Worm (Caenorhabditis elegans) whole organism, late embryonic: ENCODE data around the gene K10D11.5.

Experiments used
- C08G9.2 ChIP-seq: sonication (generic microtip); optimal IDR thresholded peaks from 2 replicates; lab custom pipeline; 2016; ENCODE audit warnings: mild to moderate bottlenecking, missing genetic modification characterization, moderate library complexity, missing compliant biosample characterization
- C38D4.7 ChIP-seq: fragments of 200-800 bp; sonication (Bioruptor generic); optimal IDR thresholded peaks from 2 replicates; lab custom pipeline; 2018; ENCODE audit warnings: mild to moderate bottlenecking, missing genetic modification characterization, moderate library complexity, missing compliant biosample characterization
- F13H6.1 ChIP-seq: sonication (generic microtip); optimal IDR thresholded peaks from 2 replicates; lab custom pipeline; 2016; ENCODE audit warnings: missing genetic modification characterization, missing compliant biosample characterization
- K02D7.2 ChIP-seq: sonication (generic microtip); optimal IDR thresholded peaks from 2 replicates; lab custom pipeline; 2017; ENCODE audit warnings: mild to moderate bottlenecking, missing genetic modification characterization, missing compliant biosample characterization
- K09A11.1 ChIP-seq: sonication (generic microtip); optimal IDR thresholded peaks from 2 replicates; lab custom pipeline; 2017; ENCODE audit warnings: antibody characterized with exemption, mild to moderate bottlenecking, missing genetic modification characterization, missing compliant biosample characterization; ENCODE audit not compliant: insufficient read depth
- Y22D7AL.16 ChIP-seq: sonication (generic microtip); optimal IDR thresholded peaks from 2 replicates; lab custom pipeline; 2016; ENCODE audit warnings: missing genetic modification characterization, missing compliant biosample characterization
- ahr-1 ChIP-seq: sonication (generic microtip); optimal IDR thresholded peaks from 2 replicates; lab custom pipeline; 2016; ENCODE audit warnings: missing genetic modification characterization, missing compliant biosample characterization
- ama-1 ChIP-seq: fragments of 150-350 bp; optimal IDR thresholded peaks from 2 replicates; lab custom pipeline; 2014
- ceh-18 ChIP-seq: sonication (generic microtip); optimal IDR thresholded peaks from 2 replicates; lab custom pipeline; 2016; ENCODE audit warnings: missing genetic modification characterization, missing compliant biosample characterization
- ceh-19 ChIP-seq: fragments of 200-800 bp; sonication (Bioruptor generic); optimal IDR thresholded peaks from 2 replicates; lab custom pipeline; 2018; ENCODE audit warnings: mild to moderate bottlenecking, missing genetic modification characterization, missing compliant biosample characterization
- ceh-22 ChIP-seq: sonication (generic microtip); optimal IDR thresholded peaks from 2 replicates; lab custom pipeline; 2017; ENCODE audit warnings: missing biosample characterization, missing genetic modification characterization
- ceh-30 ChIP-seq: fragments of 150-350 bp; optimal IDR thresholded peaks from 2 replicates; lab custom pipeline; 2014; ENCODE audit warnings: missing biosample characterization, missing genetic modification characterization
- ceh-31 ChIP-seq: sonication (generic microtip); optimal IDR thresholded peaks from 2 replicates; lab custom pipeline; 2016; ENCODE audit warnings: missing genetic modification characterization, missing compliant biosample characterization
- ceh-34 ChIP-seq: sonication (generic microtip); optimal IDR thresholded peaks from 2 replicates; lab custom pipeline; 2016; ENCODE audit warnings: mild to moderate bottlenecking, missing genetic modification characterization, missing compliant biosample characterization
- ceh-45 ChIP-seq: fragments of 200-800 bp; sonication (Bioruptor generic); IDR thresholded peaks from 2 replicates; pipeline ENCODE4 v1.3.6; 2022; ENCODE audit warnings: missing genetic modification reagents, missing genetic modification characterization, missing compliant biosample characterization
- ceh-48 ChIP-seq: sonication (generic microtip); optimal IDR thresholded peaks from 2 replicates; lab custom pipeline; 2016; ENCODE audit warnings: missing genetic modification characterization, inconsistent platforms, missing compliant biosample characterization
- che-1 ChIP-seq: sonication (generic microtip); optimal IDR thresholded peaks from 2 replicates; lab custom pipeline; 2016; ENCODE audit warnings: mild to moderate bottlenecking, missing genetic modification characterization, missing compliant biosample characterization
- dmd-4 ChIP-seq: sonication (generic microtip); optimal IDR thresholded peaks from 2 replicates; lab custom pipeline; 2016; ENCODE audit warnings: borderline replicate concordance, missing genetic modification characterization, missing compliant biosample characterization
- elt-2 ChIP-seq: sonication (generic microtip); optimal IDR thresholded peaks from 2 replicates; lab custom pipeline; 2016; ENCODE audit warnings: missing genetic modification reagents, missing genetic modification characterization, missing compliant biosample characterization
- elt-4 ChIP-seq: sonication (generic microtip); optimal IDR thresholded peaks from 2 replicates; lab custom pipeline; 2016; ENCODE audit warnings: missing genetic modification characterization, missing compliant biosample characterization
- ets-4 ChIP-seq: sonication (generic microtip); optimal IDR thresholded peaks from 2 replicates; lab custom pipeline; 2016; ENCODE audit warnings: missing genetic modification characterization, missing compliant biosample characterization
- eyg-1 ChIP-seq: sonication (generic microtip); optimal IDR thresholded peaks from 2 replicates; lab custom pipeline; 2016; ENCODE audit warnings: missing genotype, missing genetic modification characterization, missing compliant biosample characterization
- fax-1 ChIP-seq: sonication (generic microtip); optimal IDR thresholded peaks from 2 replicates; lab custom pipeline; 2016; ENCODE audit warnings: missing genotype, missing genetic modification characterization, missing compliant biosample characterization
- fkh-10 ChIP-seq: fragments of 150-350 bp; optimal IDR thresholded peaks from 2 replicates; lab custom pipeline; 2014; ENCODE audit warnings: missing biosample characterization, missing genetic modification reagents, missing genetic modification characterization
- fkh-6 ChIP-seq: sonication (generic microtip); optimal IDR thresholded peaks from 2 replicates; lab custom pipeline; 2016; ENCODE audit warnings: missing genetic modification characterization, missing compliant biosample characterization
- gmeb-2 ChIP-seq: sonication (generic microtip); optimal IDR thresholded peaks from 2 replicates; lab custom pipeline; 2016; ENCODE audit warnings: missing genetic modification characterization, inconsistent platforms, missing compliant biosample characterization
- hlh-15 ChIP-seq: sonication (generic microtip); optimal IDR thresholded peaks from 2 replicates; lab custom pipeline; 2016; ENCODE audit warnings: missing genetic modification characterization, missing compliant biosample characterization
- hlh-30 ChIP-seq: sonication (generic microtip); optimal IDR thresholded peaks from 2 replicates; lab custom pipeline; 2017; ENCODE audit warnings: antibody characterized with exemption, missing genetic modification characterization, missing compliant biosample characterization; ENCODE audit not compliant: insufficient read depth
- hlh-8 ChIP-seq: sonication (generic microtip); optimal IDR thresholded peaks from 2 replicates; lab custom pipeline; 2016; ENCODE audit warnings: missing genotype, missing genetic modification characterization, missing compliant biosample characterization
- lim-6 ChIP-seq: sonication (generic microtip); optimal IDR thresholded peaks from 2 replicates; lab custom pipeline; 2016; ENCODE audit warnings: missing genetic modification characterization, missing compliant biosample characterization
- lin-11 ChIP-seq: fragments of 200-800 bp; sonication (Bioruptor generic); optimal IDR thresholded peaks from 2 replicates; lab custom pipeline; 2018; ENCODE audit warnings: mild to moderate bottlenecking, missing genetic modification characterization, missing compliant biosample characterization
- madf-2 ChIP-seq: sonication (generic microtip); optimal IDR thresholded peaks from 2 replicates; lab custom pipeline; 2017; ENCODE audit warnings: missing genetic modification characterization, missing compliant biosample characterization
- mec-3 ChIP-seq: sonication (generic microtip); optimal IDR thresholded peaks from 2 replicates; lab custom pipeline; 2016; ENCODE audit warnings: borderline replicate concordance, missing genetic modification characterization, missing compliant biosample characterization
- nfya-1 ChIP-seq: sonication (generic microtip); optimal IDR thresholded peaks from 2 replicates; lab custom pipeline; 2017; ENCODE audit warnings: missing genetic modification characterization, mild to moderate bottlenecking, missing compliant biosample characterization, antibody characterized with exemption, moderate library complexity
- nhr-11 ChIP-seq: fragments of 150-350 bp; optimal IDR thresholded peaks from 2 replicates; lab custom pipeline; 2014; ENCODE audit warnings: missing biosample characterization, missing genetic modification characterization
- npax-4 ChIP-seq: sonication (generic microtip); optimal IDR thresholded peaks from 2 replicates; lab custom pipeline; 2016; ENCODE audit warnings: missing genetic modification characterization, missing compliant biosample characterization
- odd-2 ChIP-seq: sonication (generic microtip); optimal IDR thresholded peaks from 2 replicates; lab custom pipeline; 2017; ENCODE audit warnings: antibody characterized with exemption, mild to moderate bottlenecking, missing genetic modification characterization, missing compliant biosample characterization
- pat-9 ChIP-seq: fragments of 200-800 bp; sonication (Bioruptor generic); optimal IDR thresholded peaks from 2 replicates; lab custom pipeline; 2018; ENCODE audit warnings: mild to moderate bottlenecking, missing genetic modification characterization, moderate library complexity, missing compliant biosample characterization
- pax-1 ChIP-seq: fragments of 150-350 bp; optimal IDR thresholded peaks from 2 replicates; lab custom pipeline; 2014; ENCODE audit warnings: missing biosample characterization, missing genetic modification characterization
- pha-2 ChIP-seq: sonication (generic microtip); optimal IDR thresholded peaks from 2 replicates; lab custom pipeline; 2017; ENCODE audit warnings: mild to moderate bottlenecking, missing genetic modification characterization, missing compliant biosample characterization
- pha-4 ChIP-seq: fragments of 150-350 bp; optimal IDR thresholded peaks from 2 replicates; lab custom pipeline; 2018; ENCODE audit warnings: missing biosample characterization, missing genetic modification reagents, missing genetic modification characterization
- pros-1 ChIP-seq: fragments of 150-350 bp; optimal IDR thresholded peaks from 2 replicates; lab custom pipeline; 2014; ENCODE audit warnings: missing biosample characterization, missing genetic modification reagents, missing genetic modification characterization
- rnt-1 ChIP-seq: sonication (generic microtip); optimal IDR thresholded peaks from 2 replicates; lab custom pipeline; 2016; ENCODE audit warnings: missing genetic modification characterization, missing compliant biosample characterization
- sdc-2 ChIP-seq: sonication (generic microtip); optimal IDR thresholded peaks from 2 replicates; lab custom pipeline; 2016; ENCODE audit warnings: missing genotype, missing genetic modification characterization, missing compliant biosample characterization
- sox-2 ChIP-seq: fragments of 200-800 bp; sonication (Bioruptor generic); IDR thresholded peaks from 2 replicates; pipeline ENCODE4 v1.3.6; 2022; ENCODE audit warnings: missing genetic modification reagents, missing genetic modification characterization, missing compliant biosample characterization
- sox-4 ChIP-seq: sonication (generic microtip); optimal IDR thresholded peaks from 2 replicates; lab custom pipeline; 2017; ENCODE audit warnings: mild to moderate bottlenecking, missing genetic modification characterization, inconsistent platforms, missing compliant biosample characterization
- syd-9 ChIP-seq: sonication (generic microtip); optimal IDR thresholded peaks from 2 replicates; lab custom pipeline; 2016; ENCODE audit warnings: mild to moderate bottlenecking, missing genetic modification characterization, moderate library complexity, missing compliant biosample characterization
- tbx-2 ChIP-seq: sonication (generic microtip); optimal IDR thresholded peaks from 2 replicates; lab custom pipeline; 2016; ENCODE audit warnings: missing genetic modification characterization, missing compliant biosample characterization
- ttx-3 ChIP-seq: sonication (generic microtip); optimal IDR thresholded peaks from 2 replicates; lab custom pipeline; 2016; ENCODE audit warnings: missing genetic modification reagents, missing genetic modification characterization, missing compliant biosample characterization
- unc-3 ChIP-seq, 2 experiments: fragments of 200-800 bp in 1 of 2; sonication (Bioruptor generic) in 1 of 2; sonication (generic microtip) in 1 of 2; conservative IDR thresholded peaks in 1 of 2; optimal IDR thresholded peaks in 1 of 2; 2 replicates each; pipeline versions ENCODE4 v1.3.6 to Lab custom; 2016 to 2022; ENCODE audit warnings: missing compliant biosample characterization in 2 of 2, missing genetic modification characterization in 2 of 2, missing genetic modification reagents in 1 of 2
- unc-42 ChIP-seq: sonication (generic microtip); optimal IDR thresholded peaks from 2 replicates; lab custom pipeline; 2016; ENCODE audit warnings: missing genotype, missing genetic modification characterization, missing compliant biosample characterization
- unc-86 ChIP-seq: sonication (generic microtip); optimal IDR thresholded peaks from 2 replicates; lab custom pipeline; 2016; ENCODE audit warnings: missing genetic modification characterization, missing compliant biosample characterization
- zip-5 ChIP-seq: sonication (generic microtip); optimal IDR thresholded peaks from 2 replicates; lab custom pipeline; 2016; ENCODE audit warnings: missing genetic modification characterization, missing compliant biosample characterization

The K10D11.5 gene

DNA sequence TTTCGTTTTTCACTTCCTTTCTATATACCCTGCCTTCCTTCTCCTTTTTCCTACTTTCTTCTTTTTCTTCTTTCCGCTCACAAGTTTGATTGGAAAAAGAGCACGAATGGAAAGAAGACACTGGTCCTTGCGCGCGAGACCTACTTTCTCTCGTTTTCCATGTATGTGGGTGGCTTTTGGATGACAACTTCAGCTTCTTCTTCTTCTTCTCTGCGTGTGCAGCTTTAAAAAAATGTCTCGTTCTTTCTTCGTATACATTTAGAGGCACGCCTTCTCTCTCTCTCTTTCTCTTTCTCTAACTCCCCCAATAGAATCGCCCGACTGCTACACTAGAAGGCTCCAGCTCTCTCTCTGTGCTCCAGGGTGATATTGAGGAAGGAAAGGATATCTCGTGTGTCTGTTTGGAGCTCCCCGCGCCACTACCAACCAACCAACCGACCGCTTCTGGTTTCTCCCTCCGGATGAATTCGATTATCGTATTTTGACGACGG lies 34.3 kb upstream of the K10D11.5 start:
- no peak for TF ChIP-seq unc-3 (GFP tag; conservative IDR thresholded peaks at IDR 0.05; lab: Robert Waterston, UW)
- TF ChIP-seq unc-3 (tag; optimal IDR thresholded peaks at IDR 0.05; lab: Kevin White, UChicago), result no peak
- no peak for TF ChIP-seq ama-1 (lab: Kevin White, UChicago)
- TF ChIP-seq sdc-2 (tag; lab: Kevin White, UChicago), result no peak
- no peak for TF ChIP-seq pat-9 (tag; lab: Kevin White, UChicago)
- no peak for TF ChIP-seq sox-4 (tag; lab: Kevin White, UChicago)
- no peak for TF ChIP-seq lin-11 (tag; lab: Kevin White, UChicago)
- no peak for TF ChIP-seq syd-9 (tag; lab: Kevin White, UChicago)
- no peak for TF ChIP-seq pha-2 (tag; lab: Kevin White, UChicago)
- TF ChIP-seq dmd-4 (tag; lab: Kevin White, UChicago), result no peak
- no peak for TF ChIP-seq sox-2 (GFP tag; lab: Robert Waterston, UW)
- no peak for TF ChIP-seq npax-4 (tag; lab: Kevin White, UChicago)
- TF ChIP-seq fax-1 (tag; lab: Kevin White, UChicago), result peak; percentile 2
- TF ChIP-seq tbx-2 (tag; lab: Kevin White, UChicago), result no peak
- TF ChIP-seq unc-42 (tag; lab: Kevin White, UChicago), result peak; percentile 93
- TF ChIP-seq ceh-48 (tag; lab: Kevin White, UChicago), result no peak
- TF ChIP-seq gmeb-2 (tag; lab: Kevin White, UChicago), result no peak
- no peak for TF ChIP-seq nhr-11 (tag; lab: Kevin White, UChicago)
- peak; percentile 20 for TF ChIP-seq ceh-18 (tag; lab: Kevin White, UChicago)
- TF ChIP-seq F13H6.1 (tag; lab: Kevin White, UChicago), result no peak
- TF ChIP-seq hlh-30 (tag; lab: Kevin White, UChicago), result no peak
- no peak for TF ChIP-seq pha-4 (tag; lab: Kevin White, UChicago)
- no peak for TF ChIP-seq unc-86 (tag; lab: Kevin White, UChicago)
- peak; percentile 33 for TF ChIP-seq ceh-19 (GFP tag; lab: Kevin White, UChicago)
- no peak for TF ChIP-seq pros-1 (tag; lab: Kevin White, UChicago)
- no peak for TF ChIP-seq C38D4.7 (GFP tag; lab: Kevin White, UChicago)
- no peak for TF ChIP-seq elt-4
- no peak for TF ChIP-seq zip-5 (tag; lab: Kevin White, UChicago)
- no peak for TF ChIP-seq eyg-1 (tag; lab: Kevin White, UChicago)
- TF ChIP-seq hlh-15 (tag; lab: Kevin White, UChicago), result no peak
- no peak for TF ChIP-seq ceh-22
- TF ChIP-seq pax-1 (tag; lab: Kevin White, UChicago), result no peak
- TF ChIP-seq K02D7.2, result no peak
- no peak for TF ChIP-seq odd-2 (tag; lab: Kevin White, UChicago)
- TF ChIP-seq hlh-8, result no peak
- no peak for TF ChIP-seq ceh-34
- TF ChIP-seq lim-6 (tag; lab: Kevin White, UChicago), result no peak
- TF ChIP-seq K09A11.1 (tag; lab: Kevin White, UChicago), result no peak
- TF ChIP-seq elt-2 (tag; lab: Kevin White, UChicago), result no peak
- no peak for TF ChIP-seq rnt-1 (tag; lab: Kevin White, UChicago)
- no peak for TF ChIP-seq fkh-10
- no peak for TF ChIP-seq ceh-30 (tag; lab: Kevin White, UChicago)
- TF ChIP-seq ceh-45 (GFP tag; lab: Robert Waterston, UW), result no peak
- no peak for TF ChIP-seq madf-2
- TF ChIP-seq ets-4 (tag; lab: Kevin White, UChicago), result no peak
- no peak for TF ChIP-seq C08G9.2
- no peak for TF ChIP-seq ahr-1 (tag; lab: Kevin White, UChicago)
- TF ChIP-seq Y22D7AL.16 (tag; lab: Kevin White, UChicago), result no peak
- TF ChIP-seq mec-3 (tag; lab: Kevin White, UChicago), result no peak
- peak; percentile 36 for TF ChIP-seq ceh-31 (tag; lab: Kevin White, UChicago)
- TF ChIP-seq ttx-3 (tag; lab: Kevin White, UChicago), result no peak
- TF ChIP-seq nfya-1 (tag; lab: Kevin White, UChicago), result peak; percentile 33
- no peak for TF ChIP-seq che-1 (tag; lab: Kevin White, UChicago)
- peak; percentile 1 for TF ChIP-seq fkh-6 (tag; lab: Kevin White, UChicago)
